Worm (Caenorhabditis elegans) whole organism, young adult: ENCODE results near the gene gtap-1.

Source experiments
- B0261.1 ChIP-seq: sonication (generic microtip); optimal IDR thresholded peaks from 2 replicates; lab custom pipeline; 2016; ENCODE audit warnings: mild to moderate bottlenecking, missing genetic modification characterization, moderate library complexity, missing compliant biosample characterization
- B0336.3 ChIP-seq: fragments of 200-800 bp; sonication (Bioruptor generic); IDR thresholded peaks from 2 replicates; pipeline ENCODE4 v1.3.6; 2022; ENCODE audit warnings: missing genetic modification characterization, missing compliant biosample characterization
- C06A6.2 ChIP-seq: fragments of 200-800 bp; sonication (Bioruptor generic); conservative IDR thresholded peaks from 2 replicates; pipeline ENCODE4 v1.3.6; 2022; ENCODE audit warnings: missing genetic modification characterization, missing compliant biosample characterization
- D2030.7 ChIP-seq: fragments of 200-800 bp; sonication (Bioruptor generic); IDR thresholded peaks from 2 replicates; pipeline ENCODE4 v1.3.6; 2022; ENCODE audit warnings: missing genetic modification reagents, missing genetic modification characterization, missing compliant biosample characterization
- F23B12.7 ChIP-seq: sonication (generic microtip); optimal IDR thresholded peaks from 2 replicates; lab custom pipeline; 2017; ENCODE audit warnings: missing genetic modification characterization, mild to moderate bottlenecking, missing compliant biosample characterization, antibody characterized with exemption, moderate library complexity; ENCODE audit not compliant: insufficient read depth
- F37B4.10 ChIP-seq: fragments of 200-800 bp; sonication (Bioruptor generic); IDR thresholded peaks from 2 replicates; pipeline ENCODE4 v1.3.6; 2022; ENCODE audit warnings: missing genetic modification characterization, missing compliant biosample characterization
- F39B2.1 ChIP-seq: fragments of 200-800 bp; sonication (Bioruptor generic); IDR thresholded peaks from 2 replicates; pipeline ENCODE4 v1.3.6; 2022; ENCODE audit warnings: missing genetic modification reagents, missing genetic modification characterization, missing compliant biosample characterization
- F52B5.7 ChIP-seq: sonication (generic microtip); optimal IDR thresholded peaks from 2 replicates; lab custom pipeline; 2016; ENCODE audit warnings: mild to moderate bottlenecking, missing genetic modification characterization, missing compliant biosample characterization
- F55B11.4 ChIP-seq: sonication (generic microtip); optimal IDR thresholded peaks from 2 replicates; lab custom pipeline; 2016; ENCODE audit warnings: missing compliant biosample characterization, missing genetic modification characterization, borderline replicate concordance; ENCODE audit not compliant: insufficient read depth
- F57A8.1 ChIP-seq: fragments of 200-800 bp; sonication (Bioruptor generic); optimal IDR thresholded peaks from 2 replicates; lab custom pipeline; 2018; ENCODE audit warnings: mild to moderate bottlenecking, missing genetic modification characterization, moderate library complexity, missing compliant biosample characterization
- K11D2.4 ChIP-seq: fragments of 200-800 bp; sonication (Bioruptor generic); IDR thresholded peaks from 2 replicates; pipeline ENCODE4 v1.3.6; 2022; ENCODE audit warnings: missing genetic modification reagents, missing genetic modification characterization, missing compliant biosample characterization
- Y53F4B.3 ChIP-seq: fragments of 200-800 bp; sonication (Bioruptor generic); IDR thresholded peaks from 2 replicates; pipeline ENCODE4 v1.3.6; 2022; ENCODE audit warnings: missing genetic modification reagents, missing genetic modification characterization, missing compliant biosample characterization
- Y56A3A.18 ChIP-seq: fragments of 200-800 bp; sonication (Bioruptor generic); IDR thresholded peaks from 2 replicates; pipeline ENCODE4 v1.3.6; 2022; ENCODE audit warnings: missing genetic modification reagents, missing genetic modification characterization, missing compliant biosample characterization
- Y95B8A.8 ChIP-seq: fragments of 200-800 bp; sonication (Bioruptor generic); IDR thresholded peaks from 2 replicates; pipeline ENCODE4 v1.3.6; 2022; ENCODE audit warnings: missing genetic modification reagents, missing genetic modification characterization, missing compliant biosample characterization
- aptf-2 ChIP-seq: fragments of 200-800 bp; sonication (Bioruptor generic); conservative IDR thresholded peaks from 2 replicates; pipeline ENCODE4 v1.3.6; 2022; ENCODE audit warnings: missing genetic modification reagents, missing genetic modification characterization, missing compliant biosample characterization
- aptf-3 ChIP-seq: fragments of 200-800 bp; sonication (Bioruptor generic); IDR thresholded peaks from 2 replicates; pipeline ENCODE4 v1.3.6; 2022; ENCODE audit warnings: missing genetic modification characterization, missing compliant biosample characterization
- atf-7 ChIP-seq: sonication (generic microtip); optimal IDR thresholded peaks from 2 replicates; lab custom pipeline; 2017; ENCODE audit warnings: mild to moderate bottlenecking, missing genetic modification characterization, missing compliant biosample characterization
- ccch-3 ChIP-seq: fragments of 200-800 bp; sonication (Bioruptor generic); optimal IDR thresholded peaks from 2 replicates; lab custom pipeline; 2018; ENCODE audit warnings: mild to moderate bottlenecking, missing genetic modification characterization, missing compliant biosample characterization
- ceh-27 ChIP-seq: fragments of 200-800 bp; sonication (Bioruptor generic); optimal IDR thresholded peaks from 2 replicates; lab custom pipeline; 2018; ENCODE audit warnings: mild to moderate bottlenecking, missing genetic modification characterization, moderate library complexity, missing compliant biosample characterization
- dpff-1 ChIP-seq: sonication (generic microtip); optimal IDR thresholded peaks from 2 replicates; lab custom pipeline; 2017; ENCODE audit warnings: mild to moderate bottlenecking, missing genetic modification characterization, missing compliant biosample characterization
- dpl-1 ChIP-seq: fragments of 150-350 bp; optimal IDR thresholded peaks from 2 replicates; lab custom pipeline; 2014; ENCODE audit warnings: missing biosample characterization, missing genetic modification reagents, missing genetic modification characterization
- hlh-12 ChIP-seq: sonication (generic microtip); optimal IDR thresholded peaks from 2 replicates; lab custom pipeline; 2016; ENCODE audit warnings: missing genetic modification characterization, missing compliant biosample characterization
- hmg-1.2 ChIP-seq: fragments of 200-800 bp; sonication (Bioruptor generic); IDR thresholded peaks from 2 replicates; pipeline ENCODE4 v1.3.6; 2022; ENCODE audit warnings: missing genetic modification reagents, missing genetic modification characterization, missing compliant biosample characterization
- let-526 ChIP-seq: fragments of 200-800 bp; sonication (Bioruptor generic); IDR thresholded peaks from 2 replicates; pipeline ENCODE4 v1.3.6; 2022; ENCODE audit warnings: missing genetic modification reagents, missing genetic modification characterization, missing compliant biosample characterization
- lin-35 ChIP-seq, 3 experiments: fragments of 150-350 bp in 2 of 3; sonication (generic microtip) in 1 of 3; optimal IDR thresholded peaks; 2 replicates each; lab custom pipeline; 2014 to 2018; ENCODE audit warnings: missing biosample characterization in 3 of 3, missing genetic modification characterization in 3 of 3, missing genetic modification reagents in 3 of 3
- lin-54 ChIP-seq: fragments of 200-800 bp; sonication (Bioruptor generic); optimal IDR thresholded peaks from 2 replicates; lab custom pipeline; 2018; ENCODE audit warnings: mild to moderate bottlenecking, missing genetic modification characterization, missing compliant biosample characterization
- lsl-1 ChIP-seq: fragments of 200-800 bp; sonication (Bioruptor generic); optimal IDR thresholded peaks from 2 replicates; lab custom pipeline; 2018; ENCODE audit warnings: mild to moderate bottlenecking, missing genetic modification characterization, moderate library complexity, missing compliant biosample characterization
- madf-8 ChIP-seq: fragments of 200-800 bp; sonication (Bioruptor generic); conservative IDR thresholded peaks from 2 replicates; pipeline ENCODE4 v1.3.6; 2022; ENCODE audit warnings: missing genetic modification reagents, missing genetic modification characterization, missing compliant biosample characterization
- mel-28 ChIP-seq: sonication (generic microtip); optimal IDR thresholded peaks from 2 replicates; lab custom pipeline; 2016; ENCODE audit warnings: borderline replicate concordance, mild to moderate bottlenecking, missing genetic modification characterization, missing compliant biosample characterization
- mxl-1 ChIP-seq: sonication (generic microtip); optimal IDR thresholded peaks from 2 replicates; lab custom pipeline; 2016; ENCODE audit warnings: missing genetic modification characterization, missing compliant biosample characterization
- nfya-1 ChIP-seq: sonication (generic microtip); optimal IDR thresholded peaks from 2 replicates; lab custom pipeline; 2017; ENCODE audit warnings: antibody characterized with exemption, missing compliant biosample characterization, missing genetic modification characterization, borderline replicate concordance; ENCODE audit not compliant: insufficient read depth
- nhr-179 ChIP-seq: sonication (generic microtip); optimal IDR thresholded peaks from 2 replicates; lab custom pipeline; 2016; ENCODE audit warnings: mild to moderate bottlenecking, missing genetic modification characterization, missing compliant biosample characterization
- pbrm-1 ChIP-seq: fragments of 200-800 bp; sonication (Bioruptor generic); IDR thresholded peaks from 2 replicates; pipeline ENCODE4 v1.3.6; 2022; ENCODE audit warnings: missing genetic modification reagents, missing genetic modification characterization, missing compliant biosample characterization
- pha-4 ChIP-seq: fragments of 150-350 bp; sonication (generic microtip); optimal IDR thresholded peaks from 2 replicates; lab custom pipeline; 2014; ENCODE audit warnings: missing biosample characterization, missing genetic modification reagents, missing genetic modification characterization
- rec-8 ChIP-seq, 2 experiments: sonication (generic microtip); optimal IDR thresholded peaks; 2 replicates each; lab custom pipeline; 2016; ENCODE audit warnings: mild to moderate bottlenecking in 2 of 2, missing genetic modification characterization in 2 of 2, missing genetic modification reagents in 2 of 2, missing genotype in 2 of 2, missing biosample characterization in 1 of 2, missing compliant biosample characterization in 1 of 2, moderate library complexity in 1 of 2
- rpc-1 ChIP-seq, 2 experiments: fragments of 150-350 bp in 1 of 2; sonication (generic microtip) in 1 of 2; optimal IDR thresholded peaks; 2 replicates each; lab custom pipeline; 2014 to 2018; ENCODE audit warnings: missing biosample characterization in 1 of 2, missing genetic modification characterization in 1 of 2, missing genetic modification reagents in 1 of 2, missing genotype in 1 of 2
- sdz-38 ChIP-seq: sonication (generic microtip); optimal IDR thresholded peaks from 2 replicates; lab custom pipeline; 2016; ENCODE audit warnings: missing genotype, missing genetic modification characterization, missing compliant biosample characterization
- snpc-4 ChIP-seq, 5 experiments: fragments of 150-350 bp in 1 of 5; sonication (generic microtip) in 4 of 5; optimal IDR thresholded peaks; 2 replicates each; lab custom pipeline; 2014 to 2018; ENCODE audit warnings: missing genetic modification characterization in 5 of 5, missing biosample characterization in 3 of 5, antibody characterized with exemption in 2 of 5, mild to moderate bottlenecking in 2 of 5, missing compliant biosample characterization in 2 of 5, missing genotype in 2 of 5, moderate library complexity in 2 of 5, missing genetic modification reagents in 1 of 5
- sptf-2 ChIP-seq: fragments of 200-800 bp; sonication (Bioruptor generic); optimal IDR thresholded peaks from 2 replicates; lab custom pipeline; 2018; ENCODE audit warnings: mild to moderate bottlenecking, missing genetic modification characterization, missing compliant biosample characterization
- tlf-1 ChIP-seq: fragments of 200-800 bp; sonication (Bioruptor generic); optimal IDR thresholded peaks from 2 replicates; lab custom pipeline; 2018; ENCODE audit warnings: mild to moderate bottlenecking, missing genetic modification characterization, missing compliant biosample characterization
- unc-130 ChIP-seq: sonication (generic microtip); optimal IDR thresholded peaks from 2 replicates; lab custom pipeline; 2016; ENCODE audit warnings: missing genetic modification reagents, missing genetic modification characterization, missing compliant biosample characterization
- xnd-1 ChIP-seq: sonication (generic microtip); optimal IDR thresholded peaks from 2 replicates; lab custom pipeline; 2016; ENCODE audit warnings: missing genotype, missing genetic modification reagents, missing genetic modification characterization, missing compliant biosample characterization
- ztf-3 ChIP-seq: fragments of 200-800 bp; sonication (Bioruptor generic); optimal IDR thresholded peaks from 2 replicates; lab custom pipeline; 2018; ENCODE audit warnings: mild to moderate bottlenecking, missing genetic modification characterization, missing compliant biosample characterization
- ztf-6 ChIP-seq: fragments of 200-800 bp; sonication (Bioruptor generic); IDR thresholded peaks from 2 replicates; pipeline ENCODE4 v1.3.6; 2022; ENCODE audit warnings: missing genetic modification reagents, missing genetic modification characterization, missing compliant biosample characterization

The gtap-1 gene

ce11 chrII:5781935-5782921, 50.8 kb downstream of the gtap-1 start, which contains the start of gene K05F1.6 (continued):
- TF ChIP-seq pha-4 (tag; lab: Kevin White, UChicago) = no peak
- peak; percentile 66 for TF ChIP-seq dpff-1 (tag; lab: Kevin White, UChicago)
- TF ChIP-seq nfya-1 (tag; lab: Kevin White, UChicago) = no peak
- TF ChIP-seq let-526 (GFP tag; lab: Robert Waterston, UW) = peak; percentile 67; the same call in 1 of the 2 replicates
- TF ChIP-seq Y53F4B.3 (GFP tag; lab: Robert Waterston, UW) = peak; percentile 60; the same call in 1 of the 2 replicates
- TF ChIP-seq unc-130 (GFP tag; lab: Kevin White, UChicago) = peak; percentile 50
- peak; percentile 39 for TF ChIP-seq xnd-1 (tag; lab: Kevin White, UChicago)
- peak; percentile 79 for TF ChIP-seq pbrm-1 (GFP tag; lab: Robert Waterston, UW)
- no peak for TF ChIP-seq K11D2.4 (GFP tag; lab: Robert Waterston, UW)
- no peak for TF ChIP-seq sdz-38 (tag; lab: Kevin White, UChicago)
- TF ChIP-seq F39B2.1 (GFP tag; lab: Robert Waterston, UW) = 0 out of 2 replicates have a peak, but pooled peaks have one; percentile 18
- peak; percentile 30 for TF ChIP-seq F57A8.1
- TF ChIP-seq ceh-27 = peak; percentile 44
- TF ChIP-seq hlh-12 (tag; lab: Kevin White, UChicago) = peak; percentile 32
- peak; percentile 72 for TF ChIP-seq atf-7 (tag; lab: Kevin White, UChicago)
- 0 out of 2 replicates have a peak, but pooled peaks have one; percentile 5 for TF ChIP-seq madf-8 (GFP tag; lab: Robert Waterston, UW)
- no peak for TF ChIP-seq F55B11.4 (tag; lab: Kevin White, UChicago)
- TF ChIP-seq mel-28 (tag; lab: Kevin White, UChicago) = no peak
- 0 out of 2 replicates have a peak, but pooled peaks have one; percentile 43 for TF ChIP-seq ztf-6
- no peak for TF ChIP-seq F37B4.10 (GFP tag; lab: Robert Waterston, UW)
- peak; percentile 33 for TF ChIP-seq nhr-179
- TF ChIP-seq rec-8 (tag; optimal IDR thresholded peaks at IDR 0.05; lab: Kevin White, UChicago) = peak; percentile 81 to 91
- peak; percentile 93 for TF ChIP-seq F23B12.7 (tag; lab: Kevin White, UChicago)
- TF ChIP-seq B0261.1 (tag; lab: Kevin White, UChicago) = peak; percentile 94
- TF ChIP-seq ztf-3 (GFP tag; lab: Kevin White, UChicago) = no peak
- TF ChIP-seq D2030.7 (GFP tag; lab: Robert Waterston, UW) = peak; percentile 89
- peak; percentile 90 for TF ChIP-seq hmg-1.2 (GFP tag; lab: Robert Waterston, UW)
- no peak for TF ChIP-seq ccch-3 (GFP tag; lab: Kevin White, UChicago)
- TF ChIP-seq Y56A3A.18 = no peak; the same call in none of the 2 replicates
- peak; percentile 74 for TF ChIP-seq lin-54
- peak; percentile 90 for TF ChIP-seq F52B5.7 (tag; lab: Kevin White, UChicago)
- peak; percentile 83; the same call in 1 of the 2 replicates for TF ChIP-seq B0336.3 (GFP tag; lab: Robert Waterston, UW)
- peak; percentile 23 for TF ChIP-seq tlf-1 (GFP tag; lab: Kevin White, UChicago)
- peak; percentile 90 for TF ChIP-seq rpc-1 (optimal IDR thresholded peaks at IDR 0.05; lab: Kevin White, UChicago)
- peak; percentile 89 for TF ChIP-seq rpc-1 (tag; optimal IDR thresholded peaks at IDR 0.05; lab: Kevin White, UChicago)
- TF ChIP-seq aptf-3 (GFP tag; lab: Robert Waterston, UW) = peak; percentile 95
- TF ChIP-seq sptf-2 (GFP tag; lab: Kevin White, UChicago) = peak; percentile 80
- peak in 1 of 3 experiments; percentile 55 for TF ChIP-seq lin-35 (GFP tag; optimal IDR thresholded peaks at IDR 0.05; lab: Kevin White, UChicago)
- no peak for TF ChIP-seq aptf-2 (GFP tag; lab: Robert Waterston, UW)
- TF ChIP-seq snpc-4 (GFP tag; optimal IDR thresholded peaks at IDR 0.05; lab: Kevin White, UChicago) = peak; percentile 55
- TF ChIP-seq snpc-4 (tag; optimal IDR thresholded peaks at IDR 0.05; lab: Kevin White, UChicago) = peak in 3 of 4 experiments; percentile 76 to 81 (median 77)
- peak; percentile 63 for TF ChIP-seq lsl-1
- TF ChIP-seq dpl-1 = no peak
- TF ChIP-seq mxl-1 = peak; percentile 76
- no peak for TF ChIP-seq C06A6.2 (GFP tag; lab: Robert Waterston, UW)
- peak; percentile 70 for TF ChIP-seq Y95B8A.8 (GFP tag; lab: Robert Waterston, UW)
